Worm (Caenorhabditis elegans) whole organism, young adult: ENCODE results near the gene lgmn-1.

Experiments
- B0019.2 ChIP-seq: fragments of 200-800 bp; sonication (Bioruptor generic); conservative IDR thresholded peaks from 2 replicates; pipeline ENCODE4 v1.3.6; 2022; ENCODE audit warnings: missing genetic modification reagents, missing genetic modification characterization, missing compliant biosample characterization
- B0261.1 ChIP-seq: sonication (generic microtip); optimal IDR thresholded peaks from 2 replicates; lab custom pipeline; 2016; ENCODE audit warnings: mild to moderate bottlenecking, missing genetic modification characterization, moderate library complexity, missing compliant biosample characterization
- F23B12.7 ChIP-seq: sonication (generic microtip); optimal IDR thresholded peaks from 2 replicates; lab custom pipeline; 2017; ENCODE audit warnings: missing genetic modification characterization, mild to moderate bottlenecking, missing compliant biosample characterization, antibody characterized with exemption, moderate library complexity; ENCODE audit not compliant: insufficient read depth
- F33H1.4 ChIP-seq: fragments of 200-800 bp; sonication (Bioruptor generic); IDR thresholded peaks from 2 replicates; pipeline ENCODE4 v1.3.6; 2022; ENCODE audit warnings: missing genetic modification reagents, missing genetic modification characterization, missing compliant biosample characterization
- F39B2.1 ChIP-seq: fragments of 200-800 bp; sonication (Bioruptor generic); IDR thresholded peaks from 2 replicates; pipeline ENCODE4 v1.3.6; 2022; ENCODE audit warnings: missing genetic modification reagents, missing genetic modification characterization, missing compliant biosample characterization
- Y53G8AR.9 ChIP-seq: fragments of 200-800 bp; sonication (Bioruptor generic); conservative IDR thresholded peaks from 2 replicates; pipeline ENCODE4 v1.3.6; 2022; ENCODE audit warnings: missing genetic modification reagents, missing genetic modification characterization, missing compliant biosample characterization
- Y56A3A.18 ChIP-seq: fragments of 200-800 bp; sonication (Bioruptor generic); IDR thresholded peaks from 2 replicates; pipeline ENCODE4 v1.3.6; 2022; ENCODE audit warnings: missing genetic modification reagents, missing genetic modification characterization, missing compliant biosample characterization
- Y67H2A.10 ChIP-seq: fragments of 200-800 bp; sonication (Bioruptor generic); conservative IDR thresholded peaks from 2 replicates; pipeline ENCODE4 v1.3.6; 2022; ENCODE audit warnings: missing genetic modification reagents, missing genetic modification characterization, missing compliant biosample characterization
- ZK185.1 ChIP-seq: sonication (generic microtip); optimal IDR thresholded peaks from 2 replicates; lab custom pipeline; 2016; ENCODE audit warnings: mild to moderate bottlenecking, missing genetic modification characterization, missing compliant biosample characterization; ENCODE audit not compliant: poor library complexity, severe bottlenecking
- akir-1 ChIP-seq: fragments of 200-800 bp; sonication (Bioruptor generic); optimal IDR thresholded peaks from 2 replicates; lab custom pipeline; 2018; ENCODE audit warnings: mild to moderate bottlenecking, missing genetic modification characterization, moderate library complexity, missing compliant biosample characterization
- aptf-3 ChIP-seq: fragments of 200-800 bp; sonication (Bioruptor generic); IDR thresholded peaks from 2 replicates; pipeline ENCODE4 v1.3.6; 2022; ENCODE audit warnings: missing genetic modification characterization, missing compliant biosample characterization
- athp-1 ChIP-seq: sonication (generic microtip); optimal IDR thresholded peaks from 2 replicates; lab custom pipeline; 2017; ENCODE audit warnings: mild to moderate bottlenecking, missing genetic modification characterization, missing compliant biosample characterization
- attf-3 ChIP-seq: fragments of 200-800 bp; sonication (Bioruptor generic); conservative IDR thresholded peaks from 2 replicates; pipeline ENCODE4 v1.3.6; 2022; ENCODE audit warnings: missing genetic modification reagents, missing genetic modification characterization, missing compliant biosample characterization
- attf-5 ChIP-seq: fragments of 200-800 bp; sonication (Bioruptor generic); optimal IDR thresholded peaks from 2 replicates; lab custom pipeline; 2018; ENCODE audit warnings: mild to moderate bottlenecking, missing genetic modification characterization, missing compliant biosample characterization
- cebp-1 ChIP-seq, 2 experiments: fragments of 200-800 bp in 1 of 2; sonication (Bioruptor generic) in 1 of 2; sonication (generic microtip) in 1 of 2; IDR thresholded peaks in 1 of 2; optimal IDR thresholded peaks in 1 of 2; 2 replicates each; pipeline versions ENCODE4 v1.3.6 to Lab custom; 2017 to 2022; ENCODE audit warnings: missing compliant biosample characterization in 2 of 2, missing genetic modification characterization in 2 of 2, mild to moderate bottlenecking in 1 of 2, missing genetic modification reagents in 1 of 2, moderate library complexity in 1 of 2
- ceh-40 ChIP-seq: fragments of 200-800 bp; sonication (Bioruptor generic); IDR thresholded peaks from 2 replicates; pipeline ENCODE4 v1.3.6; 2022; ENCODE audit warnings: missing genetic modification characterization, missing compliant biosample characterization
- ceh-91 ChIP-seq: fragments of 200-800 bp; sonication (Bioruptor generic); IDR thresholded peaks from 2 replicates; pipeline ENCODE4 v1.3.6; 2022; ENCODE audit warnings: missing genetic modification reagents, missing genetic modification characterization, missing compliant biosample characterization
- chd-7 ChIP-seq: sonication (generic microtip); optimal IDR thresholded peaks from 2 replicates; lab custom pipeline; 2016; ENCODE audit warnings: mild to moderate bottlenecking, missing genetic modification characterization, moderate library complexity, missing compliant biosample characterization
- dpff-1 ChIP-seq: sonication (generic microtip); optimal IDR thresholded peaks from 2 replicates; lab custom pipeline; 2017; ENCODE audit warnings: mild to moderate bottlenecking, missing genetic modification characterization, missing compliant biosample characterization
- efl-1 ChIP-seq: fragments of 150-350 bp; optimal IDR thresholded peaks from 2 replicates; lab custom pipeline; 2014; ENCODE audit warnings: missing biosample characterization, missing genetic modification reagents, missing genetic modification characterization
- egl-44 ChIP-seq: fragments of 200-800 bp; sonication (Bioruptor generic); IDR thresholded peaks from 2 replicates; pipeline ENCODE4 v1.3.6; 2022; ENCODE audit warnings: missing genetic modification reagents, missing genetic modification characterization, missing compliant biosample characterization
- hmg-1.2 ChIP-seq: fragments of 200-800 bp; sonication (Bioruptor generic); IDR thresholded peaks from 2 replicates; pipeline ENCODE4 v1.3.6; 2022; ENCODE audit warnings: missing genetic modification reagents, missing genetic modification characterization, missing compliant biosample characterization
- hmg-20 ChIP-seq: fragments of 200-800 bp; sonication (Bioruptor generic); IDR thresholded peaks from 2 replicates; pipeline ENCODE4 v1.3.6; 2022; ENCODE audit warnings: missing genetic modification reagents, missing genetic modification characterization, missing compliant biosample characterization
- let-607 ChIP-seq, 2 experiments: fragments of 200-800 bp in 1 of 2; sonication (Bioruptor generic) in 1 of 2; sonication (generic microtip) in 1 of 2; optimal IDR thresholded peaks; 2 replicates each; lab custom pipeline; 2016 to 2018; ENCODE audit warnings: mild to moderate bottlenecking in 2 of 2, missing compliant biosample characterization in 2 of 2, missing genetic modification characterization in 2 of 2, moderate library complexity in 2 of 2, missing genotype in 1 of 2
- lin-35 ChIP-seq, 3 experiments: fragments of 150-350 bp in 2 of 3; sonication (generic microtip) in 1 of 3; optimal IDR thresholded peaks; 2 replicates each; lab custom pipeline; 2014 to 2018; ENCODE audit warnings: missing biosample characterization in 3 of 3, missing genetic modification characterization in 3 of 3, missing genetic modification reagents in 3 of 3
- lin-40 ChIP-seq: sonication (generic microtip); optimal IDR thresholded peaks from 2 replicates; lab custom pipeline; 2016; ENCODE audit warnings: missing genetic modification characterization, mild to moderate bottlenecking, missing compliant biosample characterization, missing genotype, missing genetic modification reagents
- lin-54 ChIP-seq: fragments of 200-800 bp; sonication (Bioruptor generic); optimal IDR thresholded peaks from 2 replicates; lab custom pipeline; 2018; ENCODE audit warnings: mild to moderate bottlenecking, missing genetic modification characterization, missing compliant biosample characterization
- mcd-1 ChIP-seq: fragments of 200-800 bp; sonication (Bioruptor generic); IDR thresholded peaks from 2 replicates; pipeline ENCODE4 v1.3.6; 2022; ENCODE audit warnings: missing genetic modification reagents, missing genetic modification characterization, missing compliant biosample characterization
- nfya-2 ChIP-seq: fragments of 200-800 bp; sonication (Bioruptor generic); IDR thresholded peaks from 2 replicates; pipeline ENCODE4 v1.3.6; 2022; ENCODE audit warnings: missing genetic modification reagents, missing genetic modification characterization, missing compliant biosample characterization
- pbrm-1 ChIP-seq: fragments of 200-800 bp; sonication (Bioruptor generic); IDR thresholded peaks from 2 replicates; pipeline ENCODE4 v1.3.6; 2022; ENCODE audit warnings: missing genetic modification reagents, missing genetic modification characterization, missing compliant biosample characterization
- rcor-1 ChIP-seq: fragments of 200-800 bp; sonication (Bioruptor generic); IDR thresholded peaks from 2 replicates; pipeline ENCODE4 v1.3.6; 2022; ENCODE audit warnings: missing genetic modification reagents, missing genetic modification characterization, missing compliant biosample characterization
- snpc-1.1 ChIP-seq: sonication (generic microtip); optimal IDR thresholded peaks from 2 replicates; lab custom pipeline; 2017; ENCODE audit warnings: missing genetic modification characterization, mild to moderate bottlenecking, missing compliant biosample characterization, antibody characterized with exemption, moderate library complexity, missing genotype, missing genetic modification reagents; ENCODE audit not compliant: insufficient read depth
- snpc-4 ChIP-seq, 5 experiments: fragments of 150-350 bp in 1 of 5; sonication (generic microtip) in 4 of 5; optimal IDR thresholded peaks; 2 replicates each; lab custom pipeline; 2014 to 2018; ENCODE audit warnings: missing genetic modification characterization in 5 of 5, missing biosample characterization in 3 of 5, antibody characterized with exemption in 2 of 5, mild to moderate bottlenecking in 2 of 5, missing compliant biosample characterization in 2 of 5, missing genotype in 2 of 5, moderate library complexity in 2 of 5, missing genetic modification reagents in 1 of 5
- tbp1 ChIP-seq: fragments of 200-800 bp; sonication (Bioruptor generic); optimal IDR thresholded peaks from 2 replicates; lab custom pipeline; 2018; ENCODE audit warnings: mild to moderate bottlenecking, missing genetic modification characterization, missing compliant biosample characterization
- tbx-9 ChIP-seq: sonication (generic microtip); optimal IDR thresholded peaks from 2 replicates; lab custom pipeline; 2016; ENCODE audit warnings: borderline replicate concordance, missing genetic modification characterization, inconsistent platforms, missing compliant biosample characterization
- zfh-2 ChIP-seq: fragments of 200-800 bp; sonication (Bioruptor generic); conservative IDR thresholded peaks from 2 replicates; pipeline ENCODE4 v1.3.6; 2022; ENCODE audit warnings: missing genetic modification reagents, missing genetic modification characterization, missing compliant biosample characterization
- zim-3 ChIP-seq: sonication (generic microtip); optimal IDR thresholded peaks from 2 replicates; lab custom pipeline; 2017; ENCODE audit warnings: mild to moderate bottlenecking, missing genetic modification characterization, moderate library complexity, missing compliant biosample characterization
- ztf-18 ChIP-seq: sonication (generic microtip); optimal IDR thresholded peaks from 2 replicates; lab custom pipeline; 2016; ENCODE audit warnings: missing genotype, mild to moderate bottlenecking, missing genetic modification characterization, missing compliant biosample characterization
- ztf-22 ChIP-seq: fragments of 200-800 bp; sonication (Bioruptor generic); optimal IDR thresholded peaks from 2 replicates; lab custom pipeline; 2018; ENCODE audit warnings: mild to moderate bottlenecking, missing genetic modification characterization, moderate library complexity, missing compliant biosample characterization

Gene lgmn-1

DNA sequence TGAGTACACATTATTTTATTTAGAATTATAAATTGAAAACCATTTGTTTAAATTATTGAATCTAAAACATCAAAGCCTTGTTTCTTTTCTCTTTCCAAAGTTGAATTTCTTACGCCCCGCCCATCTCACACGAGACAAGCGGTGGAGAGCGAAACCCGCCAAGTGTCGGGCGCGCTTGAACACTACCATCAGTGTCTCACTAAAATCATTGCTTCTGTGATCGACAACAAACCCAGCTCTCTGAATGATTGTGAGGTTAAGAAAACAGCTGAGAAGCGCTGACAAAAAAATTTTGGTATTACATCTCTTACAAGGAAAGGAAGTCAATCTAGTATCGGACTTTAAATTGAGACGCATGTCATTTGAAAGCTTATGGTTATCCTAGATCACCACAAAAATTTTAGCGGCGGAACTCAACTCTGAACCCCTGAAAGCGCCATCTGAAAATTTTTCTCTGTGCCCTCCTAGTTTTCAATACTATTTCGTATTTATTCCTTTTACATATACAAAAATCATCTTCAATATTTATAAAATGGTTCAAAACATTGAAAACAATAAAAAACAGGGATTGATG lies 21.7 kb upstream of the lgmn-1 start (continued):
- TF ChIP-seq egl-44 (GFP tag; lab: Robert Waterston, UW) (peak; percentile 44; the same call in 1 of the 2 replicates), cebp-1 (GFP tag; IDR thresholded peaks at IDR 0.05; lab: Robert Waterston, UW) (no peak), cebp-1 (tag; optimal IDR thresholded peaks at IDR 0.05; lab: Kevin White, UChicago) (peak; percentile 62), athp-1 (tag; lab: Kevin White, UChicago) (no peak), F33H1.4 (GFP tag; lab: Robert Waterston, UW) (peak; percentile 50), aptf-3 (no peak), ceh-91 (GFP tag; lab: Robert Waterston, UW) (0 out of 2 replicates have a peak, but pooled peaks have one; percentile 13), efl-1 (GFP tag; lab: Kevin White, UChicago) (no peak), snpc-1.1 (peak; percentile 100), ztf-18 (tag; lab: Kevin White, UChicago) (peak; percentile 87), B0019.2 (GFP tag; lab: Robert Waterston, UW) (peak; percentile 50; the same call in 1 of the 2 replicates), zim-3 (tag; lab: Kevin White, UChicago) (no peak)

- TF ChIP-seq zfh-2 (GFP tag; lab: Robert Waterston, UW) (no peak), cebp-1 (GFP tag; IDR thresholded peaks at IDR 0.05; lab: Robert Waterston, UW) (no peak), cebp-1 (tag; optimal IDR thresholded peaks at IDR 0.05; lab: Kevin White, UChicago) (no peak), dpff-1 (tag; lab: Kevin White, UChicago) (no peak), B0261.1 (tag; lab: Kevin White, UChicago) (no peak), Y56A3A.18 (GFP tag; lab: Robert Waterston, UW) (no peak), tbp1 (GFP tag; lab: Kevin White, UChicago) (no peak), ceh-40 (GFP tag; lab: Robert Waterston, UW) (no peak), aptf-3 (no peak), lin-35 (GFP tag; optimal IDR thresholded peaks at IDR 0.05; lab: Kevin White, UChicago) (no peak), ztf-22 (no peak), efl-1 (GFP tag; lab: Kevin White, UChicago) (no peak), nfya-2 (GFP tag; lab: Robert Waterston, UW) (no peak), F39B2.1 (GFP tag; lab: Robert Waterston, UW) (no peak), Y67H2A.10 (GFP tag; lab: Robert Waterston, UW) (no peak), mcd-1 (GFP tag; lab: Robert Waterston, UW) (no peak)
Measured at ce11 chrV:12494522-12494921, 18.3 kb upstream of the lgmn-1 start, which contains the start of gene mrps-11. Gene mrps-11 (minus strand): TSS chrV:12494622.

DNA sequence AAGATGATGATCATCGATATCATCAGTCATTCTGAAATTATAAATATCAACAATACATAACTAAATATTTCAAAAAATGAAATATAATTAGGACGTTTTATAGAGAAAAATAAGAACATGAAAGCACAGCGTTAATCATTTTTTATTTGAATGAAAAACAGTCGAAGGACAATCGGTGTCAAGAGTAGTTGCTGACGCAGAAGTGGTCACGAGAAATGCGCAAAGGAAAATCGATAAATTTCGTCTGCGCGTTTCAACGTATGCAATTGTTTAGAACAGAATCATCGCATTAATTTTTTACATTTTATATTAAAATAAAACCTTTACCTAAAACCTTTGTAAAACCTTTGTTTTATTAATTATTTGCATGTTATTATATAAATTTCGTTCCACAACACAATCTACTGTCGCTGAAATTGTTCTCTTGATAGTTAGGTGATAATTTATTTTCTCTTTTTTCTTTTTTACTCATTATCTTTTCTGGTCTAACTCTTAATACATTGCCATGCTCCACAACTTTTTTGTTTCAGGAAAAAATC lies 15.1 kb upstream of the lgmn-1 start, which contains the start of the genes W04D2.4 and rbm-25:
Gene W04D2.4, minus strand, starts transcription at position 31 of the 539 bp plus-strand sequence.
Gene rbm-25, plus strand, starts transcription at position 489 of the 539 bp plus-strand sequence.
- TF ChIP-seq lin-40 (tag; lab: Kevin White, UChicago) = peak; percentile 83
- peak; percentile 2 for TF ChIP-seq akir-1 (GFP tag; lab: Kevin White, UChicago)
- peak; percentile 71 for TF ChIP-seq mcd-1 (GFP tag; lab: Robert Waterston, UW)
- TF ChIP-seq Y56A3A.18 (GFP tag; lab: Robert Waterston, UW) = no peak
- TF ChIP-seq rcor-1 (GFP tag; lab: Robert Waterston, UW) = 0 out of 2 replicates have a peak, but pooled peaks have one; percentile 25
- peak; percentile 24 for TF ChIP-seq tbp1 (GFP tag; lab: Kevin White, UChicago)
- TF ChIP-seq snpc-4 (GFP tag; optimal IDR thresholded peaks at IDR 0.05; lab: Kevin White, UChicago) = peak; percentile 1
- peak in 3 of 4 experiments; percentile 80 to 81 (median 80) for TF ChIP-seq snpc-4 (tag; optimal IDR thresholded peaks at IDR 0.05; lab: Kevin White, UChicago)
- peak; percentile 55 for TF ChIP-seq attf-3 (GFP tag; lab: Robert Waterston, UW)
- peak; percentile 38 for TF ChIP-seq lin-54 (GFP tag; lab: Kevin White, UChicago)
- no peak for TF ChIP-seq tbx-9 (tag; lab: Kevin White, UChicago)
- TF ChIP-seq cebp-1 (GFP tag; IDR thresholded peaks at IDR 0.05; lab: Robert Waterston, UW) = no peak
- TF ChIP-seq cebp-1 (tag; optimal IDR thresholded peaks at IDR 0.05; lab: Kevin White, UChicago) = peak; percentile 67
- peak; percentile 52 for TF ChIP-seq attf-5
- TF ChIP-seq chd-7 (tag; lab: Kevin White, UChicago) = no peak
- TF ChIP-seq egl-44 (GFP tag; lab: Robert Waterston, UW) = no peak
- TF ChIP-seq hmg-1.2 = peak; percentile 16; the same call in 1 of the 2 replicates
- TF ChIP-seq ZK185.1 (tag; lab: Kevin White, UChicago) = peak; percentile 42
- TF ChIP-seq snpc-1.1 = no peak
- TF ChIP-seq hmg-20 (GFP tag; lab: Robert Waterston, UW) = no peak
- TF ChIP-seq ztf-18 (tag; lab: Kevin White, UChicago) = peak; percentile 94
- peak in 1 of 2 experiments; percentile 9 for TF ChIP-seq let-607 (tag; optimal IDR thresholded peaks at IDR 0.05; lab: Kevin White, UChicago)
- TF ChIP-seq pbrm-1 (GFP tag; lab: Robert Waterston, UW) = peak; percentile 63; the same call in 1 of the 2 replicates
- peak; percentile 9 for TF ChIP-seq F23B12.7 (tag; lab: Kevin White, UChicago)
- 0 out of 2 replicates have a peak, but pooled peaks have one; percentile 53 for TF ChIP-seq Y53G8AR.9 (GFP tag; lab: Robert Waterston, UW)
